Worm (Caenorhabditis elegans): Measurements from ENCODE around the gene fbf-2.

fbf-2 gene

ce11 chrII:6061495-6061894 lies 29.8 kb downstream of the fbf-2 start (continued):
- TF ChIP-seq hlh-30 (tag; optimal IDR thresholded peaks at IDR 0.05; ENCODE audit: insufficient read depth) (peak; percentile 63), duxl-1 (tag; optimal IDR thresholded peaks at IDR 0.05; ENCODE audit: poor library complexity) (peak; percentile 71), Y75B8A.6 (GFP tag; IDR thresholded peaks at IDR 0.05) (no peak), dmd-8 (GFP tag; IDR thresholded peaks at IDR 0.05) (no peak), dpl-1 (GFP tag; optimal IDR thresholded peaks at IDR 0.05) (peak; percentile 98), snpc-1.2 (GFP tag; IDR thresholded peaks at IDR 0.05) (no peak), mep-1 (tag; optimal IDR thresholded peaks at IDR 0.05) (no peak), fkh-10 (GFP tag; optimal IDR thresholded peaks at IDR 0.05) (no peak), vab-7 (GFP tag; IDR thresholded peaks at IDR 0.05) (no peak), F44E2.7 (GFP tag; IDR thresholded peaks at IDR 0.05) (no peak), lin-29 (GFP tag; IDR thresholded peaks at IDR 0.05) (no peak), attf-4 (tag; optimal IDR thresholded peaks at IDR 0.05) (no peak), tag-97 (GFP tag; IDR thresholded peaks at IDR 0.05) (no peak), ztf-11 (tag; optimal IDR thresholded peaks at IDR 0.05) (no peak), nhr-237 (tag; optimal IDR thresholded peaks at IDR 0.05) (no peak), madf-5 (GFP tag; IDR thresholded peaks at IDR 0.05) (no peak)

ce11 chrII:6055927-6056326 lies 35.4 kb downstream of the fbf-2 start, which contains the start of gene R12C12.7:
Gene R12C12.7 (minus strand): TSS chrII:6055985.
- TF ChIP-seq daf-16 (GFP tag; optimal IDR thresholded peaks at IDR 0.05) (no peak), daf-16 (tag; optimal IDR thresholded peaks at IDR 0.05) (peak; percentile 4), nhr-42 (GFP tag; IDR thresholded peaks at IDR 0.05) (no peak), set-16 (GFP tag; IDR thresholded peaks at IDR 0.05) (no peak), dve-1 (tag; optimal IDR thresholded peaks at IDR 0.05; ENCODE audit: insufficient read depth) (peak; percentile 18), madf-5 (GFP tag; IDR thresholded peaks at IDR 0.05) (no peak), nhr-237 (tag; optimal IDR thresholded peaks at IDR 0.05) (no peak), saeg-2 (GFP tag; IDR thresholded peaks at IDR 0.05) (no peak), zfp-2 (tag; optimal IDR thresholded peaks at IDR 0.05) (no peak), hlh-30 (tag; optimal IDR thresholded peaks at IDR 0.05; ENCODE audit: insufficient read depth) (peak; percentile 30), mep-1 (tag; optimal IDR thresholded peaks at IDR 0.05) (no peak), pqm-1 (tag; optimal IDR thresholded peaks at IDR 0.05) (peak; percentile 72), nhr-28 (tag; optimal IDR thresholded peaks at IDR 0.05) (peak; percentile 76), dpl-1 (GFP tag; optimal IDR thresholded peaks at IDR 0.05) (peak; percentile 51), mdt-29 (GFP tag; IDR thresholded peaks at IDR 0.05) (no peak), ceh-20 (GFP tag; IDR thresholded peaks at IDR 0.05) (no peak), lin-38 (GFP tag; IDR thresholded peaks at IDR 0.05) (0 out of 2 replicates have a peak, but pooled peaks have one; percentile 26), ztf-11 (tag; optimal IDR thresholded peaks at IDR 0.05) (no peak), T26A8.4 (GFP tag; IDR thresholded peaks at IDR 0.05) (no peak), sdz-12 (GFP tag; optimal IDR thresholded peaks at IDR 0.05) (no peak), mes-2 (tag; optimal IDR thresholded peaks at IDR 0.05; ENCODE audit: poor library complexity, severe bottlenecking) (peak; percentile 70), lsy-2 (tag; optimal IDR thresholded peaks at IDR 0.05) (peak in 1 of 2 experiments; percentile 55), zfp-3 (GFP tag; conservative IDR thresholded peaks at IDR 0.05) (no peak), ZK546.5 (tag; optimal IDR thresholded peaks at IDR 0.05) (no peak)

- TF ChIP-seq lim-7 (GFP tag; IDR thresholded peaks at IDR 0.05) (0 out of 2 replicates have a peak, but pooled peaks have one; percentile 58), D1046.2 (GFP tag; IDR thresholded peaks at IDR 0.05) (peak; percentile 67; the same call in 1 of the 2 replicates), Y48G9A.11 (GFP tag; IDR thresholded peaks at IDR 0.05) (peak; percentile 49; the same call in 1 of the 2 replicates), snpc-1.2 (GFP tag; IDR thresholded peaks at IDR 0.05) (peak; percentile 65; the same call in 1 of the 2 replicates), arid-1 (GFP tag; conservative IDR thresholded peaks at IDR 0.05) (0 out of 2 replicates have a peak, but pooled peaks have one; percentile 43), madf-5 (GFP tag; IDR thresholded peaks at IDR 0.05) (0 out of 4 replicates have a peak, but pooled peaks of 1 of the 2 experiments have one; percentile 26), egl-43 (GFP tag; IDR thresholded peaks at IDR 0.05) (0 out of 2 replicates have a peak, but pooled peaks have one; percentile 15), lin-1 (GFP tag; IDR thresholded peaks at IDR 0.05) (0 out of 2 replicates have a peak, but pooled peaks have one; percentile 23), F26F4.8 (GFP tag; conservative IDR thresholded peaks at IDR 0.05) (0 out of 2 replicates have a peak, but pooled peaks have one; percentile 31), lin-38 (GFP tag; IDR thresholded peaks at IDR 0.05) (peak; percentile 65), dmd-8 (GFP tag; IDR thresholded peaks at IDR 0.05) (0 out of 2 replicates have a peak, but pooled peaks have one; percentile 63)
These were observed 36.7 kb downstream of the fbf-2 start for ce11 chrII:6054561-6054960.

Measured in whole organism, L4 larva.